Fruit fly (Drosophila melanogaster) whole organism, embryonic: Measurements from ENCODE around the gene betaTub65B.

Experiments
- Awh ChIP-seq: fragments of 200-800 bp; sonication (Bioruptor generic); IDR thresholded peaks from 2 replicates; pipeline ENCODE4, ENCODE4 v1.3.6; 2022; ENCODE audit warnings: missing biosample characterization, missing genetic modification characterization
- BEAF-32 ChIP-seq: fragments of 200-800 bp; sonication (Bioruptor generic); optimal IDR thresholded peaks from 3 replicates; lab custom pipeline; 2017; ENCODE audit warnings: missing biosample characterization, missing genetic modification characterization, mild to moderate bottlenecking, moderate library complexity, missing genetic modification reagents
- Bdp1 ChIP-seq: fragments of 200-800 bp; sonication (Bioruptor generic); optimal IDR thresholded peaks from 3 replicates; lab custom pipeline; 2016; ENCODE audit warnings: missing biosample characterization, missing genetic modification characterization
- Blimp-1 ChIP-seq: fragments of 200-800 bp; sonication (Bioruptor generic); optimal IDR thresholded peaks from 3 replicates; lab custom pipeline; 2018; ENCODE audit warnings: missing biosample characterization, missing genetic modification characterization, mild to moderate bottlenecking, moderate library complexity, missing genetic modification reagents
- BtbVII ChIP-seq: fragments of 200-800 bp; sonication (Bioruptor generic); optimal IDR thresholded peaks from 3 replicates; lab custom pipeline; 2017; ENCODE audit warnings: missing biosample characterization, mild to moderate bottlenecking, missing genetic modification characterization
- CG14441 ChIP-seq: fragments of 200-800 bp; sonication (Bioruptor generic); IDR thresholded peaks from 2 replicates; pipeline ENCODE4 v1.3.6; 2022; ENCODE audit warnings: missing biosample characterization, missing genetic modification characterization
- CG15011 ChIP-seq: fragments of 200-800 bp; sonication (Bioruptor generic); optimal IDR thresholded peaks from 3 replicates; lab custom pipeline; 2018; ENCODE audit warnings: missing biosample characterization, mild to moderate bottlenecking, missing genetic modification characterization
- CG15514 ChIP-seq: fragments of 200-800 bp; sonication (Bioruptor generic); optimal IDR thresholded peaks from 3 replicates; lab custom pipeline; 2017; ENCODE audit warnings: missing biosample characterization, missing genetic modification characterization, mild to moderate bottlenecking, moderate library complexity, missing genetic modification reagents
- CG16813 ChIP-seq: fragments of 200-800 bp; sonication (Bioruptor generic); IDR thresholded peaks from 3 replicates; pipeline ENCODE4 v1.3.6; 2022; ENCODE audit warnings: missing biosample characterization, missing genetic modification characterization; ENCODE audit not compliant: partially characterized antibody
- CG17328 ChIP-seq: fragments of 200-800 bp; sonication (Bioruptor generic); IDR thresholded peaks from 2 replicates; pipeline ENCODE4 v1.3.6; 2022; ENCODE audit warnings: missing biosample characterization, missing genetic modification characterization
- CG17385 ChIP-seq: fragments of 200-800 bp; sonication (Bioruptor generic); optimal IDR thresholded peaks from 3 replicates; lab custom pipeline; 2018; ENCODE audit warnings: missing biosample characterization, mild to moderate bottlenecking, missing genetic modification characterization
- CG17802 ChIP-seq: fragments of 200-800 bp; sonication (Bioruptor generic); optimal IDR thresholded peaks from 2 replicates; lab custom pipeline; 2018; ENCODE audit warnings: missing biosample characterization, mild to moderate bottlenecking, missing genetic modification characterization, moderate library complexity
- CG1832 ChIP-seq: fragments of 200-800 bp; sonication (Bioruptor generic); optimal IDR thresholded peaks from 2 replicates; lab custom pipeline; 2017; ENCODE audit warnings: missing biosample characterization, mild to moderate bottlenecking, missing genetic modification characterization, inconsistent platforms
- CG18764 ChIP-seq: fragments of 200-800 bp; sonication (Bioruptor generic); optimal IDR thresholded peaks from 3 replicates; lab custom pipeline; 2016; ENCODE audit warnings: missing biosample characterization, missing genetic modification characterization
- CG2129 ChIP-seq: fragments of 200-800 bp; sonication (Bioruptor generic); IDR thresholded peaks from 2 replicates; pipeline ENCODE4 v1.3.6; 2022; ENCODE audit warnings: missing biosample characterization, missing genetic modification characterization; ENCODE audit not compliant: partially characterized antibody
- CG2202 ChIP-seq: fragments of 200-800 bp; sonication (Bioruptor generic); optimal IDR thresholded peaks from 2 replicates; lab custom pipeline; 2018; ENCODE audit warnings: missing biosample characterization, mild to moderate bottlenecking, missing genetic modification characterization
- CG3065 ChIP-seq: fragments of 200-800 bp; sonication (Bioruptor generic); optimal IDR thresholded peaks from 2 replicates; lab custom pipeline; 2016; ENCODE audit warnings: missing biosample characterization, missing genetic modification characterization
- CG34224 ChIP-seq: fragments of 200-800 bp; sonication (Bioruptor generic); IDR thresholded peaks from 3 replicates; pipeline ENCODE4 v1.3.6; 2022; ENCODE audit warnings: missing biosample characterization, missing genetic modification characterization; ENCODE audit not compliant: partially characterized antibody
- CG34376 ChIP-seq: fragments of 200-800 bp; sonication (Bioruptor generic); optimal IDR thresholded peaks from 2 replicates; lab custom pipeline; 2018; ENCODE audit warnings: missing biosample characterization, mild to moderate bottlenecking, missing genetic modification characterization
- CG3995 ChIP-seq: fragments of 200-800 bp; sonication (Bioruptor generic); optimal IDR thresholded peaks from 3 replicates; lab custom pipeline; 2016; ENCODE audit warnings: missing biosample characterization, missing genetic modification characterization
- CG4617 ChIP-seq: fragments of 200-800 bp; sonication (Bioruptor generic); optimal IDR thresholded peaks from 3 replicates; lab custom pipeline; 2016; ENCODE audit warnings: missing biosample characterization, missing genetic modification characterization, borderline replicate concordance
- CG7271 ChIP-seq: fragments of 200-800 bp; sonication (Bioruptor generic); optimal IDR thresholded peaks from 2 replicates; lab custom pipeline; 2018; ENCODE audit warnings: missing biosample characterization, mild to moderate bottlenecking, missing genetic modification characterization, moderate library complexity
- CG8478 ChIP-seq: fragments of >200 bp; optimal IDR thresholded peaks from 2 replicates; lab custom pipeline; 2018
- Chrac-16 ChIP-seq: fragments of 200-800 bp; sonication (Bioruptor generic); optimal IDR thresholded peaks from 3 replicates; lab custom pipeline; 2016; ENCODE audit warnings: missing biosample characterization, missing genetic modification characterization
- CoRest ChIP-seq: fragments of 200-800 bp; sonication (Bioruptor generic); optimal IDR thresholded peaks from 3 replicates; lab custom pipeline; 2018; ENCODE audit warnings: missing biosample characterization, mild to moderate bottlenecking, missing genetic modification characterization, moderate library complexity
- Dfd ChIP-seq, 2 experiments: fragments of >200 bp; optimal IDR thresholded peaks; 2 replicates each; lab custom pipeline; 2017; ENCODE audit warnings: missing biosample characterization in 2 of 2, missing genetic modification characterization in 2 of 2
- Dip2 ChIP-seq: fragments of 200-800 bp; sonication (Bioruptor generic); IDR thresholded peaks from 2 replicates; pipeline ENCODE4 v1.3.6; 2022; ENCODE audit warnings: missing biosample characterization, missing genetic modification characterization
- Elba2 ChIP-seq: fragments of 200-800 bp; sonication (Bioruptor generic); optimal IDR thresholded peaks from 3 replicates; lab custom pipeline; 2016; ENCODE audit warnings: missing biosample characterization, missing genetic modification characterization
- Fer2 ChIP-seq: fragments of 200-800 bp; sonication (Bioruptor generic); optimal IDR thresholded peaks from 2 replicates; lab custom pipeline; 2018; ENCODE audit warnings: missing biosample characterization, mild to moderate bottlenecking, missing genetic modification characterization, moderate library complexity
- Gug ChIP-seq: fragments of 200-800 bp; sonication (Bioruptor generic); IDR thresholded peaks from 4 replicates; pipeline ENCODE4 v1.3.6; 2022; ENCODE audit warnings: missing biosample characterization, missing genetic modification characterization
- Lim3 ChIP-seq: fragments of 200-800 bp; sonication (Bioruptor generic); IDR thresholded peaks from 2 replicates; pipeline ENCODE4 v1.3.6; 2022; ENCODE audit warnings: missing biosample characterization, missing genetic modification characterization
- Lpt ChIP-seq: fragments of >200 bp; optimal IDR thresholded peaks from 2 replicates; lab custom pipeline; 2018; ENCODE audit warnings: missing biosample characterization, missing genetic modification characterization
- Med ChIP-seq: fragments of 200-800 bp; sonication (Bioruptor generic); peaks from one replicate; lab custom pipeline; 2016; ENCODE audit warnings: missing biosample characterization, missing genetic modification characterization, mild to moderate bottlenecking, inconsistent platforms, moderate library complexity
- Mes4 ChIP-seq: fragments of 200-800 bp; sonication (Bioruptor generic); optimal IDR thresholded peaks from 2 replicates; lab custom pipeline; 2016; ENCODE audit warnings: missing biosample characterization, missing genetic modification characterization
- Nf-YC ChIP-seq: fragments of 200-800 bp; optimal IDR thresholded peaks from 3 replicates; lab custom pipeline; 2019; ENCODE audit warnings: missing biosample characterization, mild to moderate bottlenecking, missing genetic modification characterization, moderate library complexity
- Trl ChIP-seq, 3 experiments: fragments of >200 bp in 2 of 3; fragments of 200-800 bp in 1 of 3; sonication (Bioruptor generic) in 1 of 3; optimal IDR thresholded peaks; 2 replicates in 1 of 3; 3 replicates in 2 of 3; lab custom pipeline; 2016 to 2017; ENCODE audit warnings: missing biosample characterization in 1 of 3, missing genetic modification characterization in 1 of 3
- ab ChIP-seq: fragments of 200-800 bp; sonication (Bioruptor generic); optimal IDR thresholded peaks from 2 replicates; lab custom pipeline; 2016; ENCODE audit warnings: missing biosample characterization, missing genetic modification characterization
- amos ChIP-seq: fragments of 200-800 bp; sonication (Bioruptor generic); IDR thresholded peaks from 2 replicates; pipeline ENCODE4 v1.3.6; 2022; ENCODE audit warnings: missing biosample characterization, missing genetic modification characterization; ENCODE audit not compliant: partially characterized antibody
- crp ChIP-seq, 2 experiments: fragments of 200-800 bp; sonication (Bioruptor generic); optimal IDR thresholded peaks; 2 replicates in 1 of 2; 3 replicates in 1 of 2; lab custom pipeline; 2017; ENCODE audit warnings: missing biosample characterization in 2 of 2, missing genetic modification characterization in 2 of 2, mild to moderate bottlenecking in 1 of 2, moderate library complexity in 1 of 2
- dimm ChIP-seq: fragments of 200-800 bp; sonication (Bioruptor generic); IDR thresholded peaks from 2 replicates; pipeline ENCODE4 v1.3.6; 2022; ENCODE audit warnings: missing biosample characterization, missing genetic modification characterization
- esg ChIP-seq: fragments of 200-800 bp; sonication (Bioruptor generic); conservative IDR thresholded peaks from 2 replicates; pipeline ENCODE4 v1.3.6; 2022; ENCODE audit warnings: missing biosample characterization, missing genetic modification characterization
- eve ChIP-seq, 2 experiments: fragments of >200 bp; optimal IDR thresholded peaks; 2 replicates each; lab custom pipeline; 2017; ENCODE audit warnings: missing biosample characterization in 2 of 2, missing genetic modification characterization in 2 of 2
- gcm ChIP-seq: fragments of 200-800 bp; sonication (Bioruptor generic); optimal IDR thresholded peaks from 2 replicates; lab custom pipeline; 2019; ENCODE audit warnings: missing biosample characterization, mild to moderate bottlenecking, missing genetic modification characterization, moderate library complexity
- luna ChIP-seq: fragments of 200-800 bp; sonication (Bioruptor generic); optimal IDR thresholded peaks from 2 replicates; lab custom pipeline; 2016; ENCODE audit warnings: missing biosample characterization, missing genetic modification characterization
- nom ChIP-seq: fragments of 200-800 bp; sonication (Bioruptor generic); optimal IDR thresholded peaks from 2 replicates; lab custom pipeline; 2017; ENCODE audit warnings: missing biosample characterization, missing genetic modification characterization, mild to moderate bottlenecking, moderate library complexity, missing genetic modification reagents
- repo ChIP-seq: fragments of 200-800 bp; sonication (Bioruptor generic); optimal IDR thresholded peaks from 2 replicates; lab custom pipeline; 2016; ENCODE audit warnings: missing biosample characterization, missing genetic modification characterization
- slp2 ChIP-seq: fragments of 200-800 bp; sonication (Bioruptor generic); optimal IDR thresholded peaks from 2 replicates; lab custom pipeline; 2016; ENCODE audit warnings: missing biosample characterization, missing genetic modification characterization
- sqz ChIP-seq: fragments of 200-800 bp; sonication (Bioruptor generic); optimal IDR thresholded peaks from 3 replicates; lab custom pipeline; 2018; ENCODE audit warnings: missing biosample characterization, mild to moderate bottlenecking, missing genetic modification characterization
- sr ChIP-seq: fragments of 200-800 bp; sonication (Bioruptor generic); IDR thresholded peaks from 3 replicates; pipeline ENCODE4 v1.3.6; 2022; ENCODE audit warnings: missing biosample characterization, missing genetic modification characterization
- unpg ChIP-seq: fragments of 200-800 bp; sonication (Bioruptor generic); optimal IDR thresholded peaks from 3 replicates; lab custom pipeline; 2018; ENCODE audit warnings: missing biosample characterization, mild to moderate bottlenecking, missing genetic modification characterization, moderate library complexity
- yki ChIP-seq: fragments of >200 bp; optimal IDR thresholded peaks from 3 replicates; lab custom pipeline; 2018

Gene betaTub65B

dm6 chr3L:6522785-6523184, 7.7 kb upstream of the betaTub65B start (continued):
- TF ChIP-seq CG2202 (tag; lab: Kevin White, UChicago) (peak; percentile 48), CG14441 (GFP tag; lab: Robert Waterston, UW) (no peak; the same call in 1 of the 2 replicates), Blimp-1 (peak; percentile 48), CG3065 (GFP tag; lab: Kevin White, UChicago) (no peak), sr (no peak), CG17328 (GFP tag; lab: Robert Waterston, UW) (no peak), Mes4 (GFP tag; lab: Kevin White, UChicago) (no peak), CG1832 (GFP tag; lab: Kevin White, UChicago) (no peak), ab (GFP tag; lab: Kevin White, UChicago) (no peak), Fer2 (no peak), CG4617 (no peak), Awh (GFP tag; lab: Robert Waterston, UW) (no peak), CG7271 (no peak), nom (no peak), gcm (GFP tag; lab: Kevin White, UChicago) (no peak), CG34224 (GFP tag; lab: Robert Waterston, UW) (no peak), CG18764 (no peak), sqz (GFP tag; lab: Kevin White, UChicago) (peak; percentile 36), CG15011 (GFP tag; lab: Kevin White, UChicago) (peak; percentile 15), CG3995 (GFP tag; lab: Kevin White, UChicago) (no peak), Bdp1 (no peak), BtbVII (peak; percentile 75), CG2129 (no peak), Lim3 (GFP tag; lab: Robert Waterston, UW) (no peak), Chrac-16 (no peak), yki (no peak), Lpt (GFP tag; lab: Kevin White, UChicago) (no peak), Trl (optimal IDR thresholded peaks at IDR 0.05; lab: Kevin White, UChicago) (no peak), Trl (GFP tag; optimal IDR thresholded peaks at IDR 0.05; lab: Kevin White, UChicago) (no peak), CG17802 (tag; lab: Kevin White, UChicago) (no peak), repo (GFP tag; lab: Kevin White, UChicago) (no peak), dimm (GFP tag; lab: Robert Waterston, UW) (no peak), eve (GFP tag; optimal IDR thresholded peaks at IDR 0.05; lab: Kevin White, UChicago) (no peak), CG34376 (peak; percentile 76), BEAF-32 (no peak), CG16813 (GFP tag; lab: Robert Waterston, UW) (no peak), luna (GFP tag; lab: Kevin White, UChicago) (no peak), CG15514 (GFP tag; lab: Kevin White, UChicago) (peak; percentile 17), Elba2 (GFP tag; lab: Kevin White, UChicago) (no peak), CoRest (tag; lab: Kevin White, UChicago) (no peak), Nf-YC (tag; lab: Kevin White, UChicago) (no peak), CG17385 (peak; percentile 43), CG8478 (lab: Kevin White, UChicago) (no peak), Dfd (GFP tag; optimal IDR thresholded peaks at IDR 0.05; lab: Kevin White, UChicago) (no peak), unpg (GFP tag; lab: Kevin White, UChicago) (peak; percentile 42), esg (GFP tag; lab: Robert Waterston, UW) (no peak), slp2 (GFP tag; lab: Kevin White, UChicago) (no peak), crp (GFP tag; optimal IDR thresholded peaks at IDR 0.05; lab: Kevin White, UChicago) (no peak), Dip2 (GFP tag; lab: Robert Waterston, UW) (no peak), amos (GFP tag; lab: Robert Waterston, UW) (no peak), Med (GFP tag; lab: Kevin White, UChicago) (peak; percentile 44), Gug (GFP tag; lab: Robert Waterston, UW) (no peak)
